Fruit fly (Drosophila melanogaster) whole organism, embryonic: ENCODE results near the gene Shawn.
A peak's percentile ranks its signal among the peaks of the same experiment; 100 is the strongest.

Experiments
- Atf6 ChIP-seq: fragments of 200-800 bp; sonication (Bioruptor generic); IDR thresholded peaks from 2 replicates; pipeline ENCODE4 v1.3.6; 2022; ENCODE audit warnings: missing biosample characterization, missing genetic modification characterization
- Awh ChIP-seq: fragments of 200-800 bp; sonication (Bioruptor generic); IDR thresholded peaks from 2 replicates; pipeline ENCODE4, ENCODE4 v1.3.6; 2022; ENCODE audit warnings: missing biosample characterization, missing genetic modification characterization
- CG10274 ChIP-seq: fragments of 200-800 bp; sonication (Bioruptor generic); optimal IDR thresholded peaks from 3 replicates; lab custom pipeline; 2017; ENCODE audit warnings: missing biosample characterization, mild to moderate bottlenecking, missing genetic modification characterization
- CG10462 ChIP-seq: fragments of 200-800 bp; sonication (Bioruptor generic); optimal IDR thresholded peaks from 2 replicates; lab custom pipeline; 2016; ENCODE audit warnings: missing biosample characterization, missing genetic modification characterization
- CG10565 ChIP-seq: fragments of 200-800 bp; sonication (Bioruptor generic); optimal IDR thresholded peaks from 3 replicates; lab custom pipeline; 2016; ENCODE audit warnings: missing biosample characterization, mild to moderate bottlenecking, missing genetic modification characterization
- CG12391 ChIP-seq: fragments of 200-800 bp; sonication (Bioruptor generic); optimal IDR thresholded peaks from 3 replicates; lab custom pipeline; 2018; ENCODE audit warnings: missing biosample characterization, mild to moderate bottlenecking, missing genetic modification characterization, moderate library complexity
- CG12659 ChIP-seq: fragments of 200-800 bp; sonication (Bioruptor generic); optimal IDR thresholded peaks from 3 replicates; lab custom pipeline; 2017; ENCODE audit warnings: mild to moderate bottlenecking, missing biosample characterization, missing genetic modification reagents, missing genetic modification characterization
- CG16813 ChIP-seq: fragments of 200-800 bp; sonication (Bioruptor generic); IDR thresholded peaks from 3 replicates; pipeline ENCODE4 v1.3.6; 2022; ENCODE audit warnings: missing biosample characterization, missing genetic modification characterization; ENCODE audit not compliant: partially characterized antibody
- CG17186 ChIP-seq: fragments of 200-800 bp; sonication (Bioruptor generic); optimal IDR thresholded peaks from 3 replicates; lab custom pipeline; 2017; ENCODE audit warnings: missing biosample characterization, missing genetic modification reagents, missing genetic modification characterization
- CG17328 ChIP-seq: fragments of 200-800 bp; sonication (Bioruptor generic); IDR thresholded peaks from 2 replicates; pipeline ENCODE4 v1.3.6; 2022; ENCODE audit warnings: missing biosample characterization, missing genetic modification characterization
- CG17359 ChIP-seq: fragments of 200-800 bp; sonication (Bioruptor generic); optimal IDR thresholded peaks from 3 replicates; lab custom pipeline; 2018; ENCODE audit warnings: missing biosample characterization, mild to moderate bottlenecking, missing genetic modification characterization, moderate library complexity
- CG17829 ChIP-seq: fragments of 200-800 bp; optimal IDR thresholded peaks from 2 replicates; lab custom pipeline; 2019; ENCODE audit warnings: missing biosample characterization, mild to moderate bottlenecking, missing genetic modification characterization, moderate library complexity
- CG18011 ChIP-seq: fragments of 200-800 bp; sonication (Bioruptor generic); optimal IDR thresholded peaks from 2 replicates; lab custom pipeline; 2017; ENCODE audit warnings: missing biosample characterization, missing genetic modification characterization, mild to moderate bottlenecking, moderate library complexity, missing genotype
- CG2120 ChIP-seq: fragments of 200-800 bp; sonication (Bioruptor generic); optimal IDR thresholded peaks from 3 replicates; lab custom pipeline; 2016; ENCODE audit warnings: missing biosample characterization, missing genetic modification characterization
- CG2202 ChIP-seq: fragments of 200-800 bp; sonication (Bioruptor generic); optimal IDR thresholded peaks from 2 replicates; lab custom pipeline; 2018; ENCODE audit warnings: missing biosample characterization, mild to moderate bottlenecking, missing genetic modification characterization
- CG31388 ChIP-seq: fragments of 200-800 bp; sonication (Bioruptor generic); optimal IDR thresholded peaks from 2 replicates; lab custom pipeline; 2016; ENCODE audit warnings: missing biosample characterization, missing genetic modification characterization
- CG6683 ChIP-seq: fragments of 200-800 bp; sonication (Bioruptor generic); optimal IDR thresholded peaks from 2 replicates; lab custom pipeline; 2017; ENCODE audit warnings: missing biosample characterization, mild to moderate bottlenecking, missing genetic modification characterization, missing genetic modification reagents
- CG6813 ChIP-seq: fragments of 200-800 bp; sonication (Bioruptor generic); optimal IDR thresholded peaks from 2 replicates; lab custom pipeline; 2017; ENCODE audit warnings: missing biosample characterization, missing genetic modification characterization, mild to moderate bottlenecking, moderate library complexity, missing genetic modification reagents
- CG8478 ChIP-seq: fragments of >200 bp; optimal IDR thresholded peaks from 2 replicates; lab custom pipeline; 2018
- Chrac-16 ChIP-seq: fragments of 200-800 bp; sonication (Bioruptor generic); optimal IDR thresholded peaks from 3 replicates; lab custom pipeline; 2016; ENCODE audit warnings: missing biosample characterization, missing genetic modification characterization
- CrebB ChIP-seq: fragments of 200-800 bp; sonication (Bioruptor generic); optimal IDR thresholded peaks from 3 replicates; lab custom pipeline; 2018; ENCODE audit warnings: missing biosample characterization, mild to moderate bottlenecking, missing genetic modification characterization
- Dll ChIP-seq: fragments of 200-800 bp; sonication (Bioruptor generic); IDR thresholded peaks from 4 replicates; pipeline ENCODE4 v1.3.6; 2022; ENCODE audit warnings: missing biosample characterization, missing genetic modification characterization; ENCODE audit not compliant: partially characterized antibody
- Dref ChIP-seq: fragments of 200-800 bp; sonication (Bioruptor generic); IDR thresholded peaks from 2 replicates; pipeline ENCODE4 v1.3.6; 2022; ENCODE audit warnings: missing biosample characterization, missing genetic modification characterization
- Hand ChIP-seq: fragments of 200-800 bp; sonication (Bioruptor generic); optimal IDR thresholded peaks from 2 replicates; lab custom pipeline; 2017; ENCODE audit warnings: mild to moderate bottlenecking, missing biosample characterization, missing genetic modification reagents, missing genetic modification characterization
- HmgZ ChIP-seq: fragments of 200-800 bp; sonication (Bioruptor generic); optimal IDR thresholded peaks from 2 replicates; lab custom pipeline; 2018; ENCODE audit warnings: missing biosample characterization, mild to moderate bottlenecking, missing genetic modification characterization
- Hr78 ChIP-seq, 2 experiments: fragments of 200-800 bp in 1 of 2; fragments of >200 bp in 1 of 2; sonication (Bioruptor generic) in 1 of 2; optimal IDR thresholded peaks; 2 replicates each; lab custom pipeline; 2017 to 2019; ENCODE audit warnings: missing biosample characterization in 2 of 2, missing genetic modification characterization in 2 of 2, mild to moderate bottlenecking in 1 of 2, moderate library complexity in 1 of 2
- Kr ChIP-seq: fragments of 200-800 bp; sonication (Bioruptor generic); optimal IDR thresholded peaks from 2 replicates; lab custom pipeline; 2017; ENCODE audit warnings: missing biosample characterization, mild to moderate bottlenecking, missing genetic modification characterization
- Mad ChIP-seq: fragments of 200-800 bp; sonication (Bioruptor generic); optimal IDR thresholded peaks from 2 replicates; lab custom pipeline; 2016; ENCODE audit warnings: missing biosample characterization, missing genetic modification characterization
- Mes4 ChIP-seq: fragments of 200-800 bp; sonication (Bioruptor generic); optimal IDR thresholded peaks from 2 replicates; lab custom pipeline; 2016; ENCODE audit warnings: missing biosample characterization, missing genetic modification characterization
- NK7.1 ChIP-seq: fragments of 200-800 bp; sonication (Bioruptor generic); optimal IDR thresholded peaks from 3 replicates; lab custom pipeline; 2016; ENCODE audit warnings: missing biosample characterization, missing genetic modification characterization
- Nf-YC ChIP-seq: fragments of 200-800 bp; optimal IDR thresholded peaks from 3 replicates; lab custom pipeline; 2019; ENCODE audit warnings: missing biosample characterization, mild to moderate bottlenecking, missing genetic modification characterization, moderate library complexity
- Xbp1 ChIP-seq: fragments of 200-800 bp; sonication (Bioruptor generic); optimal IDR thresholded peaks from 3 replicates; lab custom pipeline; 2016; ENCODE audit warnings: missing biosample characterization, mild to moderate bottlenecking, missing genetic modification characterization
- Xrp1 ChIP-seq: fragments of 200-800 bp; sonication (Bioruptor generic); IDR thresholded peaks from 2 replicates; pipeline ENCODE4 v1.3.6; 2022; ENCODE audit warnings: missing biosample characterization, missing genetic modification characterization
- ab ChIP-seq: fragments of 200-800 bp; sonication (Bioruptor generic); optimal IDR thresholded peaks from 2 replicates; lab custom pipeline; 2016; ENCODE audit warnings: missing biosample characterization, missing genetic modification characterization
- ap ChIP-seq: fragments of 200-800 bp; sonication (Bioruptor generic); IDR thresholded peaks from 2 replicates; pipeline ENCODE4 v1.3.6; 2022; ENCODE audit warnings: missing biosample characterization, missing genetic modification characterization
- btn ChIP-seq: fragments of 200-800 bp; sonication (Bioruptor generic); optimal IDR thresholded peaks from 2 replicates; lab custom pipeline; 2016; ENCODE audit warnings: missing biosample characterization, missing genetic modification characterization
- dm ChIP-seq: fragments of 200-800 bp; sonication (Bioruptor generic); optimal IDR thresholded peaks from 3 replicates; lab custom pipeline; 2016; ENCODE audit warnings: missing biosample characterization, missing genetic modification characterization
- emc ChIP-seq: fragments of 200-800 bp; sonication (Bioruptor generic); optimal IDR thresholded peaks from 2 replicates; lab custom pipeline; 2016; ENCODE audit warnings: missing biosample characterization, missing genetic modification characterization
- ems ChIP-seq: fragments of 200-800 bp; sonication (Bioruptor generic); optimal IDR thresholded peaks from 3 replicates; lab custom pipeline; 2016; ENCODE audit warnings: missing biosample characterization, missing genetic modification characterization
- fd102C ChIP-seq: fragments of 200-800 bp; sonication (Bioruptor generic); optimal IDR thresholded peaks from 2 replicates; lab custom pipeline; 2018; ENCODE audit warnings: missing biosample characterization, mild to moderate bottlenecking, missing genetic modification characterization, moderate library complexity
- gfzf ChIP-seq: fragments of 200-800 bp; sonication (Bioruptor generic); optimal IDR thresholded peaks from 2 replicates; lab custom pipeline; 2016; ENCODE audit warnings: missing biosample characterization, mild to moderate bottlenecking, missing genetic modification characterization, moderate library complexity
- hbn ChIP-seq: fragments of 200-800 bp; sonication (Bioruptor generic); IDR thresholded peaks from 2 replicates; pipeline ENCODE4 v1.3.6; 2022; ENCODE audit warnings: missing biosample characterization, missing genetic modification characterization; ENCODE audit not compliant: partially characterized antibody
- mld ChIP-seq: fragments of 200-800 bp; sonication (Bioruptor generic); IDR thresholded peaks from 3 replicates; pipeline ENCODE4 v1.3.6; 2022; ENCODE audit warnings: missing biosample characterization, missing genetic modification characterization; ENCODE audit not compliant: partially characterized antibody
- org-1 ChIP-seq: fragments of 200-800 bp; sonication (Bioruptor generic); optimal IDR thresholded peaks from 2 replicates; lab custom pipeline; 2017; ENCODE audit warnings: missing biosample characterization, missing genetic modification characterization
- otp ChIP-seq: fragments of 200-800 bp; sonication (Bioruptor generic); IDR thresholded peaks from 3 replicates; pipeline ENCODE4, ENCODE4 v1.3.6; 2022; ENCODE audit warnings: missing biosample characterization, missing genetic modification characterization
- pzg ChIP-seq: fragments of 200-800 bp; sonication (Bioruptor generic); optimal IDR thresholded peaks from 3 replicates; lab custom pipeline; 2018; ENCODE audit warnings: missing biosample characterization, mild to moderate bottlenecking, missing genetic modification characterization, moderate library complexity
- rib ChIP-seq: fragments of 200-800 bp; sonication (Bioruptor generic); IDR thresholded peaks from 2 replicates; pipeline ENCODE4 v1.3.6; 2022; ENCODE audit warnings: missing biosample characterization, missing genetic modification characterization
- sens ChIP-seq: fragments of 200-800 bp; sonication (Bioruptor generic); peaks from one replicate; lab custom pipeline; 2016; ENCODE audit warnings: missing biosample characterization, missing genetic modification characterization
- sob ChIP-seq: fragments of 200-800 bp; sonication (Bioruptor generic); IDR thresholded peaks from 2 replicates; pipeline ENCODE4 v1.3.6; 2022; ENCODE audit warnings: missing biosample characterization, missing genetic modification characterization

Shawn gene

DNA sequence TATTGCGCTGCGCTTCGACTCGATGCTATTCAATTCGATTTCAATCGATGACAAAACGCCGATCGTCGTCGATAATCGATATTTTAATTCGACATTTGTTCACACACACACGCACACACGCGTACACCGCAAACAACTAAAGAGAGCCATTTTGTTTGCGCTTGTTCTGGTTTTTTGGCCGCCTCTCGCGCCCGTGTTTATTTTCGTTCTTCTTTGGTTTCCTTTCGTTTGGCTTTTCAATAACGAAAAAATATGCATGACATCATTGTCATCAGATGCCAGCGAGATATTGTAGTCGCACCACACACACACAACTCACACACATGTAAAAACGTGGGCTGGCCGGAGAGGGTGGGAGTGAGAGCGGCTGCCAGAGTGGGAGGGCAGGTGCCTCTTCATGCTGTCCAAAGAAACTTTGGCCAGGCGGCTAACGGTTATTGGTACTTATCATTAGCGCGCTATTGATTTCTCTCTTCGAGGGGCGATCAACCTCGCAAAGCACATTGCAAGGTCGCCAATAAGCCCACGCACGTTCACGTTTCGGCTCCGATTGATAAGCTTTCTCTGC is 3.2 kb upstream of the Shawn start (continued):
- no peak for TF ChIP-seq CG17186
- TF ChIP-seq mld (GFP tag; lab: Robert Waterston, UW) = no peak
- TF ChIP-seq emc (GFP tag; lab: Kevin White, UChicago) = no peak
- peak; percentile 17; the same call in 1 of the 2 replicates for TF ChIP-seq Xrp1 (GFP tag; lab: Robert Waterston, UW)
- TF ChIP-seq gfzf = no peak
- peak; percentile 15 for TF ChIP-seq CrebB (tag; lab: Kevin White, UChicago)
- no peak for TF ChIP-seq Nf-YC (tag; lab: Kevin White, UChicago)
- TF ChIP-seq CG12391 = no peak
- TF ChIP-seq CG10462 (GFP tag; lab: Kevin White, UChicago) = no peak
- TF ChIP-seq CG2120 = no peak
- TF ChIP-seq ab (GFP tag; lab: Kevin White, UChicago) = no peak

DNA sequence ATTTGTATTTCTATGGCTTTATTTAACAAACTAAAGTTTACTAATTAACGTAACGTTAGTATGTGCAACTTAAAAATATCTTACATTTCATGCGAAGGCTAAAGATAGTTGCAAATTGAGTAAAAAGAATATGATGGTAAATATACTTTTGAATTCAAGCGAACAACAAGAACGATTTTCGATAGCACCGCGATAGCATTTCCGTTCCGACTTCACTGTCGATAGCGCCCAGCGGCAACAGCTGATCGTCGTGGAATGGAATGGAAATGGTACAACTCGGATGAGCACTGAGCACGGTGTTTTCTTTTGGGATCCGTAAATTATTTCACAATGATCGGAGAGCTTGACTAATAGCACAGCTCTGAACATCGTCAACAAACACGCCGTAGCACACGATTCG is 2.1 kb downstream of the Shawn start:
- peak; percentile 58 for TF ChIP-seq CG17328 (GFP tag; lab: Robert Waterston, UW)
- no peak for TF ChIP-seq dm (GFP tag; lab: Kevin White, UChicago)
- TF ChIP-seq ap (GFP tag; lab: Robert Waterston, UW) = 0 out of 2 replicates have a peak, but pooled peaks have one; percentile 9
- peak; percentile 74 for TF ChIP-seq Dref
- TF ChIP-seq Mes4 (GFP tag; lab: Kevin White, UChicago) = peak; percentile 61
- peak; percentile 53; the same call in 1 of the 4 replicates for TF ChIP-seq Dll (GFP tag; lab: Robert Waterston, UW)
- no peak for TF ChIP-seq Chrac-16
- no peak for TF ChIP-seq CG8478
- TF ChIP-seq Hand (GFP tag; lab: Kevin White, UChicago) = peak; percentile 35
- TF ChIP-seq CG17829 (tag; lab: Kevin White, UChicago) = peak; percentile 44
- peak; percentile 38 for TF ChIP-seq NK7.1 (GFP tag; lab: Kevin White, UChicago)
- TF ChIP-seq CG31388 (GFP tag; lab: Kevin White, UChicago) = no peak
- TF ChIP-seq Kr (GFP tag; lab: Kevin White, UChicago) = no peak
- peak; percentile 38; the same call in 1 of the 2 replicates for TF ChIP-seq Atf6 (GFP tag; lab: Robert Waterston, UW)
- TF ChIP-seq pzg (GFP tag; lab: Kevin White, UChicago) = peak; percentile 57
- peak; percentile 72 for TF ChIP-seq HmgZ (tag; lab: Kevin White, UChicago)
- peak; percentile 70 for TF ChIP-seq CG12659
- TF ChIP-seq CG10274 = peak; percentile 1
- peak; percentile 0 for TF ChIP-seq ems (GFP tag; lab: Kevin White, UChicago)
- no peak for TF ChIP-seq fd102C (GFP tag; lab: Kevin White, UChicago)
- no peak for TF ChIP-seq Hr78 (GFP tag; optimal IDR thresholded peaks at IDR 0.05; lab: Kevin White, UChicago)
- TF ChIP-seq CG6813 = peak; percentile 76
- peak; percentile 92 for TF ChIP-seq sens (GFP tag; lab: Kevin White, UChicago)
- TF ChIP-seq sob (GFP tag; lab: Robert Waterston, UW) = peak; percentile 43; the same call in 1 of the 2 replicates
- peak; percentile 29 for TF ChIP-seq org-1
- no peak for TF ChIP-seq CG10565
- peak; percentile 30; the same call in 1 of the 2 replicates for TF ChIP-seq Awh (GFP tag; lab: Robert Waterston, UW)
- no peak for TF ChIP-seq rib (GFP tag; lab: Robert Waterston, UW)
- TF ChIP-seq otp = peak; percentile 59; the same call in 1 of the 3 replicates
- TF ChIP-seq btn (GFP tag; lab: Kevin White, UChicago) = peak; percentile 21
- no peak for TF ChIP-seq Mad (GFP tag; lab: Kevin White, UChicago)
- TF ChIP-seq CG18011 (GFP tag; lab: Kevin White, UChicago) = peak; percentile 52
- TF ChIP-seq CG6683 (GFP tag; lab: Kevin White, UChicago) = peak; percentile 60
- peak; percentile 5 for TF ChIP-seq Xbp1 (GFP tag; lab: Kevin White, UChicago)
- TF ChIP-seq hbn (GFP tag; lab: Robert Waterston, UW) = no peak
- peak; percentile 39 for TF ChIP-seq CG17359 (tag; lab: Kevin White, UChicago)
- TF ChIP-seq CG16813 = 0 out of 3 replicates have a peak, but pooled peaks have one; percentile 33
- peak; percentile 19 for TF ChIP-seq CG2202 (tag; lab: Kevin White, UChicago)
